Fruit fly (Drosophila melanogaster): ENCODE results near the gene chp.
A peak's percentile ranks its signal among the peaks of the same experiment; 100 is the strongest.

Gene chp

DNA sequence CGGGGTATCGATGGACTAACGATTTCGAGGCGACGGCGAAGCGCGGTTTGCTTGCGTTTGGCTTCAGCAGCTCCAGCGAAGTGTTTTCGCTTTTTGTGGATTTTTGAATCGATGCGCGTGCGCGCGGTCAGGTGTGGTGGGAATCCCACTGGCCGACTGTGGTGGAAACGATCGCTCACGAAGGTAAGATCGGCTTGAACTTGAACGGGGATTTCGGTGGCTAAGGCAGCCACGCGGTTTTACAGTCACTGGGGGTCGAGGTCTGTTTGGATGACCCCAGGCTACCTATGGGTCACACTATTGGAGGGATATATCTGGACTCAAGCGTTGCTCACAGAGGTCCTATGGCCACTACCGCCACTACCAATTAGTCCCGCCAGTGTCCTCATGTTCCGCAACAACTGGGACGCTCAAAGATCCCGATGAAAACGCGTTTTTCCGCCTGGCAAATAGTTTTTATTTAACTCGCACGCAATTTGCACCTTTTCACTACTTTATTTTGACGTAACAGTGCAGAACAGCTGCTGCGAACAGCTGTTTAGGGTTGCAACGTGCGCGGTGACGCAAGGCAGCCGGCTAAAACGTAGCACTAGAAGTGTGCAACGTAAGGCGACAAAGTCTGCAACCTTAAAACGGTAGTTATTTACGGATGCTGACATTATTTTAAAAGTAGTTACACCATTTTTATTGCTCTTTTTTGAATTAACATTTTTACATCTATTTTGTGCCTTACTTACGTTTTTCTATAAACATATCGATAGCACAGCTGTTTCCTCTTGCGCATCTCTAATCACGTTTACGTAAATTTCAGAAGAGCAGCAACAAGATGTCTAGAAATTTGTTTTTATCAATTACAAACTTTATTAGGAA, 41.8 kb upstream of the chp start, which contains the start of the genes qless and mRpL32 (continued):
- TF ChIP-seq Doc2 (GFP tag; IDR thresholded peaks at IDR 0.05) (no peak), Ets97D (GFP tag; optimal IDR thresholded peaks at IDR 0.05) (peak; percentile 42), Poxn (GFP tag; IDR thresholded peaks at IDR 0.05) (no peak), CG10959 (GFP tag; IDR thresholded peaks at IDR 0.05) (peak; percentile 51), hbn (GFP tag; IDR thresholded peaks at IDR 0.05; ENCODE audit: partially characterized antibody) (peak; percentile 70; the same call in 1 of the 2 replicates), ab (GFP tag; optimal IDR thresholded peaks at IDR 0.05) (no peak), CG12769 (tag; optimal IDR thresholded peaks at IDR 0.05) (peak; percentile 31), fd64A (GFP tag; optimal IDR thresholded peaks at IDR 0.05) (no peak), btn (GFP tag; optimal IDR thresholded peaks at IDR 0.05) (peak; percentile 44), pfk (GFP tag; optimal IDR thresholded peaks at IDR 0.05) (no peak), lilli (GFP tag; optimal IDR thresholded peaks at IDR 0.05) (peak; percentile 70), Stat92E (GFP tag; optimal IDR thresholded peaks at IDR 0.05) (no peak), tin (GFP tag; optimal IDR thresholded peaks at IDR 0.05) (peak; percentile 82), CG14014 (GFP tag; IDR thresholded peaks at IDR 0.05) (no peak), CG12659 (GFP tag; optimal IDR thresholded peaks at IDR 0.05) (peak; percentile 35), grn (GFP tag; optimal IDR thresholded peaks at IDR 0.05) (no peak), CG34224 (GFP tag; IDR thresholded peaks at IDR 0.05; ENCODE audit: partially characterized antibody) (peak; percentile 74; the same call in 2 of the 3 replicates), gfzf (GFP tag; optimal IDR thresholded peaks at IDR 0.05) (peak; percentile 49), CG2889 (GFP tag; IDR thresholded peaks at IDR 0.05) (no peak), CG1832 (GFP tag; optimal IDR thresholded peaks at IDR 0.05) (no peak), CG4282 (GFP tag; optimal IDR thresholded peaks at IDR 0.05) (no peak), CG12299 (tag; optimal IDR thresholded peaks at IDR 0.05) (no peak), CG9797 (GFP tag; optimal IDR thresholded peaks at IDR 0.05) (peak; percentile 42), fru (optimal IDR thresholded peaks at IDR 0.05) (no peak), D19B (GFP tag; optimal IDR thresholded peaks at IDR 0.05) (no peak), CG13287 (GFP tag; IDR thresholded peaks at IDR 0.05; ENCODE audit: partially characterized antibody) (peak; percentile 93), zf30C (GFP tag; optimal IDR thresholded peaks at IDR 0.05) (no peak), Sox100B (GFP tag; optimal IDR thresholded peaks at IDR 0.05) (peak; percentile 46), tll (GFP tag; optimal IDR thresholded peaks at IDR 0.05) (peak in 1 of 2 experiments; percentile 13), NfI (GFP tag; optimal IDR thresholded peaks at IDR 0.05) (peak; percentile 35), CG12071 (GFP tag; optimal IDR thresholded peaks at IDR 0.05) (no peak), CG30403 (GFP tag; optimal IDR thresholded peaks at IDR 0.05) (peak; percentile 72), CG3281 (GFP tag; optimal IDR thresholded peaks at IDR 0.05) (peak; percentile 42), CG11696 (GFP tag; IDR thresholded peaks at IDR 0.05) (peak; percentile 50; the same call in 1 of the 2 replicates), CG6254 (GFP tag; optimal IDR thresholded peaks at IDR 0.05) (no peak), klu (GFP tag; IDR thresholded peaks at IDR 0.05) (no peak; the same call in 1 of the 2 replicates), pum (GFP tag; optimal IDR thresholded peaks at IDR 0.05) (peak; percentile 73), CG13123 (GFP tag; optimal IDR thresholded peaks at IDR 0.05) (no peak), CG8290 (GFP tag; optimal IDR thresholded peaks at IDR 0.05) (peak; percentile 29), CG8290 (tag; optimal IDR thresholded peaks at IDR 0.05) (no peak), zfh2 (GFP tag; optimal IDR thresholded peaks at IDR 0.05) (peak; percentile 69), tx (GFP tag; optimal IDR thresholded peaks at IDR 0.05) (peak; percentile 36), yki (optimal IDR thresholded peaks at IDR 0.05) (no peak), ems (GFP tag; optimal IDR thresholded peaks at IDR 0.05) (peak; percentile 64), CG11560 (tag; IDR thresholded peaks at IDR 0.05) (peak; percentile 27; the same call in 1 of the 3 replicates), ap (GFP tag; IDR thresholded peaks at IDR 0.05) (no peak), CG31388 (GFP tag; optimal IDR thresholded peaks at IDR 0.05) (peak; percentile 79), scrt (GFP tag; optimal IDR thresholded peaks at IDR 0.05) (peak; percentile 80), fd3F (GFP tag; optimal IDR thresholded peaks at IDR 0.05) (no peak)

Data from whole organism, embryonic.